Worm (Caenorhabditis elegans): ENCODE results near the gene frpr-6.

Gene frpr-6

DNA sequence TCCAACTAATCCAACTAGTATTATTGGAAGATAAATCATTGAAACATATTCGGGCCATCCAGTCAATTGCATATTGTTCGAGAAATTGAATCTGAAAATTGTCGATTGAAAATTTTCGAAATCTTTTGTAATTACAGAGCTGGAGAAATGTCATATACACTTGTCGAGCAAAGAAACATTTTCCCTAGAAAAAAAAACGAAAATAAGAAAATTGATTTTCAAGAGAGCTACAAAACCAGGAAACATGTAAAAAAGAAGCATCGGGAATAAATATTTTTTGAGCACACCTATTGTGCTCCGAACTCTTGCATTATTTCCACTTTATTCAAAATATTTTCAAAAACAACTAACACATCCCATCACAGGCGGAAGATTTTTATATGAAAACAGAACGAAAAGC, at the start of gene frpr-6:
Gene frpr-6 (minus strand): TSS at position 101 of the 400 bp plus-strand sequence.
- TF ChIP-seq ztf-22 (GFP tag; optimal IDR thresholded peaks at IDR 0.05) (no peak), athp-1 (tag; optimal IDR thresholded peaks at IDR 0.05) (no peak), ztf-25 (GFP tag; IDR thresholded peaks at IDR 0.05) (no peak), ztf-18 (tag; optimal IDR thresholded peaks at IDR 0.05) (no peak), somi-1 (GFP tag; optimal IDR thresholded peaks at IDR 0.05) (no peak), hlh-12 (tag; optimal IDR thresholded peaks at IDR 0.05) (no peak), rcor-1 (GFP tag; IDR thresholded peaks at IDR 0.05) (no peak), rec-8 (tag; optimal IDR thresholded peaks at IDR 0.05) (no peak), sea-2 (GFP tag; IDR thresholded peaks at IDR 0.05) (no peak), unc-130 (GFP tag; optimal IDR thresholded peaks at IDR 0.05) (no peak), mcd-1 (GFP tag; IDR thresholded peaks at IDR 0.05) (no peak), hmg-20 (GFP tag; IDR thresholded peaks at IDR 0.05) (no peak), Y79H2A.3 (GFP tag; conservative IDR thresholded peaks at IDR 0.05) (no peak), F57C9.4 (tag; optimal IDR thresholded peaks at IDR 0.05) (no peak), B0336.3 (GFP tag; IDR thresholded peaks at IDR 0.05) (no peak), ccch-3 (GFP tag; optimal IDR thresholded peaks at IDR 0.05) (no peak), pha-4 (tag; optimal IDR thresholded peaks at IDR 0.05) (no peak), tbp1 (GFP tag; optimal IDR thresholded peaks at IDR 0.05) (no peak), madf-3 (GFP tag; IDR thresholded peaks at IDR 0.05) (no peak), hrde-1 (tag; optimal IDR thresholded peaks at IDR 0.05; ENCODE audit: borderline replicate concordance) (no peak)

- no peak for TF ChIP-seq tbx-9 (tag; optimal IDR thresholded peaks at IDR 0.05; ENCODE audit: borderline replicate concordance)
- TF ChIP-seq lir-1 (GFP tag; conservative IDR thresholded peaks at IDR 0.05): no peak
- TF ChIP-seq mxl-1 (tag; optimal IDR thresholded peaks at IDR 0.05): no peak
- no peak for TF ChIP-seq T26A5.8 (tag; optimal IDR thresholded peaks at IDR 0.05)
- no peak for TF ChIP-seq ama-1 (optimal IDR thresholded peaks at IDR 0.05)
- no peak for TF ChIP-seq ama-1 (GFP tag; optimal IDR thresholded peaks at IDR 0.05)
These were observed 47.2 kb upstream of the frpr-6 start for ce11 chrV:9148151-9148550.

DNA sequence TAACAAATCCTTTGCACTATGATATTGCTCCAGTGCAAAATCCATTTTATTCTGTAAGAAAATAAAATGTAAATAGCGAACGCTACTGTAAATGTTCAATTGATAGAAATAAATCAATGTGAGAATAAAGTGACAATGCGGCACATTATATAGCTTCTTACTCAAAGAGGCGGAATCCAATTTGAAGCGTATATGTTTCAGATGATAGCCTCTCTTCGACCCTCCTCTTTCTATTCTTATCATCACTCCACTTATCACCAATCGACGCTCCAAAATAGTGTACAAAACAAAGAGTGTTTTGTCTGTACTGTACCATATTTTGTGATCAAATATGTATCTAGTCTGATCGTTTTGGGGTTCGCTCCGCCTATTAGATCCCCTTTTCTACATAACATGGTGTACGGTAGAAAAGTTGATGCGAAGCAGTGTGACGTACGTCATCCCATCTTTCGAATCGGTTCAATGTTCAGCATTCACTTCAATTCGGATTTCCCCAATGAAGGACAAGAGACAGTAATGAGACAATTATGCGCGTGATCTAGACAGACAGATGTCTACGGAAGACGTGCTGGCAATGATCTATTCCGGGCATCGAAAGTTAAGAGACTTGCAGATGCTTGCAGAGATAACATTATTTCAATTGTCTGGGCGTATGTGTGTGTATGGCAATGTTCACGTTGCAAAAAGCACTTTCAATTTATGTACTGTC, 46.0 kb upstream of the frpr-6 start, which contains the start of gene spl-2:
Gene spl-2 (minus strand): TSS at position 51 of the 709 bp plus-strand sequence.
- TF ChIP-seq hmg-1.2 (GFP tag; IDR thresholded peaks at IDR 0.05) (peak; percentile 33; the same call in 1 of the 2 replicates), die-1 (tag; optimal IDR thresholded peaks at IDR 0.05) (no peak), F49E8.2 (tag; optimal IDR thresholded peaks at IDR 0.05; ENCODE audit: insufficient read depth) (no peak)

DNA sequence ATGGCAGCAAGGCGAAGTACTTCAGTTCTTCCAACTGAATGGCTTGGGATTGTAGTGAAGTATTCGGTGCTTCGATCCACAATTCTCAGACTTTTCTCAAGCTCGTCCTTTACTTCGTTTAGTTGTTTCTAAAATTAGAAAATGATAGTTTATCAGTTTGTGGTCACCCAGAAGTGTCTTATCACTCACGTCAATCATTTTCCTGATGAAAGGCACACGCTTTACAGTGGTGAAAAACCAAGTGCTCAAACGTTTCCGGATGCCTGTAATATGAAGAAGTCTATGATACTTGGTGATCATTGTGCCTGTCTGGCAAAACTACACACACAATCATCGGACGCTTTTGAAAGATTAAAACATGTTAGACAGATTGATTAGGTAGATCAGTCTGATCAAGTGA, 45.2 kb upstream of the frpr-6 start:
- TF ChIP-seq nhr-80 (tag; optimal IDR thresholded peaks at IDR 0.05): peak; percentile 70
- TF ChIP-seq efl-1 (GFP tag; optimal IDR thresholded peaks at IDR 0.05): no peak

ce11 chrV:9143896-9144295, 42.9 kb upstream of the frpr-6 start:
- TF ChIP-seq repo-1 (tag; optimal IDR thresholded peaks at IDR 0.05) (no peak), F49E8.2 (tag; optimal IDR thresholded peaks at IDR 0.05; ENCODE audit: insufficient read depth) (no peak), atf-7 (tag; optimal IDR thresholded peaks at IDR 0.05) (no peak), lag-1 (GFP tag; IDR thresholded peaks at IDR 0.05) (no peak), efl-1 (GFP tag; optimal IDR thresholded peaks at IDR 0.05) (no peak), fkh-3 (tag; optimal IDR thresholded peaks at IDR 0.05) (no peak), egl-18 (GFP tag; IDR thresholded peaks at IDR 0.05) (no peak), lin-35 (GFP tag; optimal IDR thresholded peaks at IDR 0.05) (no peak), D2030.7 (GFP tag; IDR thresholded peaks at IDR 0.05) (no peak), sdz-38 (tag; optimal IDR thresholded peaks at IDR 0.05) (no peak), egrh-3 (GFP tag; IDR thresholded peaks at IDR 0.05) (no peak), dpl-1 (GFP tag; optimal IDR thresholded peaks at IDR 0.05) (no peak), cebp-2 (GFP tag; IDR thresholded peaks at IDR 0.05) (no peak), attf-6 (GFP tag; IDR thresholded peaks at IDR 0.05) (no peak), Y53F4B.3 (GFP tag; IDR thresholded peaks at IDR 0.05) (no peak), Y67H2A.10 (GFP tag; conservative IDR thresholded peaks at IDR 0.05) (no peak)
